Worm (Caenorhabditis elegans): ENCODE data around the gene rga-9.

DNA sequence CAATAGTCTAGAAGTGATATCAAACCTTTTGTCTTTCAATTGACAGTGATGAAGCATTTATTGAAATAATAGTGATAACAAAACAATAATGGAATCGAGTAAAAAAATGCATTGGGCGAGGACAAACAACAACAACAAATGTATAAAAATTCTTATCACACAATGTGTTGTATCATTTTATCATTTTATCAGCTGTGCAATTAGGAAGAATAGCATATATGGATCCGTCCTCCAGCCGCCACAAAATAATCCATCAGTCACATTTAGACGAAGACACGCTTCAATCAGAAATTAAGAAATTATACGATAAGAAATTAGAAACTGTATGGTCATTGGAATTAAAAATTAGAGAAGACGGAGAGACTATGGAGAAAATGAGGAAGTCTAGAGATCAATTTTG, 16.4 kb upstream of the rga-9 start, which contains the start of gene tig-3:
- no peak for TF ChIP-seq ama-1 (optimal IDR thresholded peaks at IDR 0.05)
- no peak for TF ChIP-seq ztf-4 (tag; optimal IDR thresholded peaks at IDR 0.05)
- TF ChIP-seq nhr-77 (tag; optimal IDR thresholded peaks at IDR 0.05): no peak
- TF ChIP-seq lin-13 (GFP tag; optimal IDR thresholded peaks at IDR 0.05): no peak
- TF ChIP-seq nhr-12 (tag; optimal IDR thresholded peaks at IDR 0.05): no peak
- TF ChIP-seq nhr-23 (tag; optimal IDR thresholded peaks at IDR 0.05): no peak
- TF ChIP-seq blmp-1 (tag; optimal IDR thresholded peaks at IDR 0.05; ENCODE audit: insufficient read depth): no peak
- no peak for TF ChIP-seq ceh-16 (tag; optimal IDR thresholded peaks at IDR 0.05)
- TF ChIP-seq mdl-1 (tag; optimal IDR thresholded peaks at IDR 0.05): no peak
